Worm (Caenorhabditis elegans): ENCODE measurements around the gene E03H12.4.

DNA sequence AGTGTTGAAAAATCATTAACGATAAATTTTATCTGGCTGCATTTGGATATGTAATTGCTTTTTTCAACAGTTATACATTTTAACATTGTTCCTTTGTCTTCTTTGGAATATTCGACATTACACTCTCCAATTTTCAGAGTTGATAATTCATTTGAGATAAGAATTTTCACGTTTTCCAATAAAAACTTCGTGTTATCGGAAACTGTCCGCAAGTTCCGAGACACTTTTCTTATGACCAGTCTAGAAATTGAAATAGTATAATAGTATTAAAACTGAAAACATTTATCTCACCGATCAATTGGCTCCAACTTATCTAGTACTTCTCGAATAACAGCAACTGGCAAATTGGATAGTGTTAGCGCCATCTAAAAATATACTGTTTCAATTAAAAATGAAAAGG is 44.7 kb upstream of the E03H12.4 start, which contains the start of gene fbxa-86:
- TF ChIP-seq zip-4 (GFP tag; optimal IDR thresholded peaks at IDR 0.05) (no peak), blmp-1 (tag; optimal IDR thresholded peaks at IDR 0.05) (no peak), ceh-90 (tag; optimal IDR thresholded peaks at IDR 0.05) (no peak), mef-2 (tag; optimal IDR thresholded peaks at IDR 0.05) (no peak), unc-62 (GFP tag; optimal IDR thresholded peaks at IDR 0.05) (no peak), elt-3 (tag; optimal IDR thresholded peaks at IDR 0.05) (no peak), fkh-8 (tag; optimal IDR thresholded peaks at IDR 0.05) (no peak)
